Fruit fly (Drosophila melanogaster): ENCODE results near the gene CG5885.

Gene CG5885

DNA sequence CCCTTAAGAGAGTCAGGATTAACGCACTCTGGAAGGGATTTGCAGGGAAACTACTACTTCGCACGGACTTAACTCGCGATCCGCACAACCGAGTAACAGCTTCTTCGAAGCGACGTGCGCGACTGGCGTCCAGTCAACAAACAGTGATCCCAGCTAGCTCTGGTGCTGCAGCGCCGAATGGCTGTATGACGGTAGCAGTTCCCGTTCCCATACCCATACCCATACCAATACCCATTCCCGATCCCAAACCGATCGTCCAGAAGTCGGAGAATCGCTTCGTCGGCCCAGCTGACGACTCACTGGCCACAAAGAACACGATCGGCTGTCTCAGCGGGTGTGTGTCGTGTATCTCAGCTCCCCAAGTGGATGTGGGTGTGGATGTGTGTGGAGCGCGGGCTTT, 29.1 kb upstream of the CG5885 start, which contains the start of gene CG5853 (continued):
- TF ChIP-seq Adf1 (GFP tag; IDR thresholded peaks at IDR 0.05) (peak; percentile 34; the same call in 1 of the 2 replicates), Ets97D (GFP tag; optimal IDR thresholded peaks at IDR 0.05) (no peak), Dll (GFP tag; IDR thresholded peaks at IDR 0.05; ENCODE audit: partially characterized antibody) (no peak), sens (GFP tag) (peak; percentile 31), CG2199 (GFP tag; IDR thresholded peaks at IDR 0.05) (no peak), HmgZ (tag; optimal IDR thresholded peaks at IDR 0.05) (peak; percentile 59), MBD-R2 (GFP tag; IDR thresholded peaks at IDR 0.05) (no peak), Bteb2 (GFP tag; optimal IDR thresholded peaks at IDR 0.05) (no peak), ara (GFP tag; IDR thresholded peaks at IDR 0.05) (no peak), ERR (GFP tag; optimal IDR thresholded peaks at IDR 0.05) (no peak), GATAe (GFP tag; conservative IDR thresholded peaks at IDR 0.05) (no peak; the same call in 1 of the 2 replicates), abd-A (tag; optimal IDR thresholded peaks at IDR 0.05) (no peak), nau (GFP tag; optimal IDR thresholded peaks at IDR 0.05) (no peak), CG7963 (GFP tag; IDR thresholded peaks at IDR 0.05; ENCODE audit: partially characterized antibody) (no peak), dysf (GFP tag; IDR thresholded peaks at IDR 0.05) (no peak), CG15073 (GFP tag; optimal IDR thresholded peaks at IDR 0.05) (no peak), CG15479 (GFP tag; optimal IDR thresholded peaks at IDR 0.05) (no peak), CG7928 (GFP tag; optimal IDR thresholded peaks at IDR 0.05) (no peak), Hr78 (GFP tag; optimal IDR thresholded peaks at IDR 0.05) (no peak), CG9932 (GFP tag; IDR thresholded peaks at IDR 0.05) (0 out of 2 replicates have a peak, but pooled peaks have one; percentile 20), CG9876 (GFP tag; optimal IDR thresholded peaks at IDR 0.05) (no peak), Sry-δ (GFP tag; optimal IDR thresholded peaks at IDR 0.05) (no peak), CG12155 (GFP tag; optimal IDR thresholded peaks at IDR 0.05) (no peak), gsb-n (tag; optimal IDR thresholded peaks at IDR 0.05) (no peak), CG6813 (GFP tag; optimal IDR thresholded peaks at IDR 0.05) (no peak), trh (GFP tag; optimal IDR thresholded peaks at IDR 0.05) (no peak), CG3995 (GFP tag; optimal IDR thresholded peaks at IDR 0.05) (peak; percentile 85), CG2120 (GFP tag; optimal IDR thresholded peaks at IDR 0.05) (no peak), Usf (GFP tag; optimal IDR thresholded peaks at IDR 0.05) (no peak), cwo (GFP tag; optimal IDR thresholded peaks at IDR 0.05) (peak; percentile 19), CG6654 (GFP tag; optimal IDR thresholded peaks at IDR 0.05) (no peak), bab2 (GFP tag; optimal IDR thresholded peaks at IDR 0.05) (no peak), sna (GFP tag; IDR thresholded peaks at IDR 0.05; ENCODE audit: partially characterized antibody) (no peak), lola (GFP tag; optimal IDR thresholded peaks at IDR 0.05) (no peak), Dref (GFP tag; IDR thresholded peaks at IDR 0.05) (peak; percentile 34; the same call in 1 of the 2 replicates), CG14441 (GFP tag; IDR thresholded peaks at IDR 0.05) (no peak), trem (tag; optimal IDR thresholded peaks at IDR 0.05) (no peak), Atf6 (GFP tag; IDR thresholded peaks at IDR 0.05) (peak; percentile 28; the same call in 1 of the 2 replicates), CG17802 (tag; optimal IDR thresholded peaks at IDR 0.05) (no peak), Vsx1 (GFP tag; optimal IDR thresholded peaks at IDR 0.05) (no peak), da (GFP tag; optimal IDR thresholded peaks at IDR 0.05) (no peak), CG16779 (GFP tag; IDR thresholded peaks at IDR 0.05) (no peak), CG4328 (GFP tag; optimal IDR thresholded peaks at IDR 0.05) (no peak), slp2 (GFP tag; optimal IDR thresholded peaks at IDR 0.05) (no peak), D19A (tag; optimal IDR thresholded peaks at IDR 0.05) (no peak), caup (GFP tag; optimal IDR thresholded peaks at IDR 0.05; ENCODE audit: severe bottlenecking) (peak; percentile 36), Lhr (GFP tag; optimal IDR thresholded peaks at IDR 0.05) (no peak), CG8478 (optimal IDR thresholded peaks at IDR 0.05) (no peak), CG14050 (GFP tag; IDR thresholded peaks at IDR 0.05) (no peak), CG10543 (GFP tag; optimal IDR thresholded peaks at IDR 0.05) (peak; percentile 78), CG42726 (GFP tag; IDR thresholded peaks at IDR 0.05; ENCODE audit: partially characterized antibody) (no peak)
